Fruit fly (Drosophila melanogaster) whole organism, adult: Measurements from ENCODE around the gene twin.

Source experiments
- CG12768 ChIP-seq: fragments of 200-800 bp; sonication (Bioruptor generic); optimal IDR thresholded peaks from 2 replicates; lab custom pipeline; 2017; ENCODE audit warnings: missing biosample characterization, missing genetic modification characterization, mild to moderate bottlenecking, moderate library complexity, missing genetic modification reagents
- CG14711 ChIP-seq: fragments of 200-800 bp; sonication (Bioruptor generic); optimal IDR thresholded peaks from 2 replicates; lab custom pipeline; 2018; ENCODE audit warnings: missing biosample characterization, mild to moderate bottlenecking, missing genetic modification characterization, moderate library complexity
- CG1620 ChIP-seq: fragments of 200-800 bp; sonication (Bioruptor generic); optimal IDR thresholded peaks from 2 replicates; lab custom pipeline; 2016; ENCODE audit warnings: missing biosample characterization, missing genetic modification characterization
- CG33017 ChIP-seq: fragments of 200-800 bp; sonication (Bioruptor generic); optimal IDR thresholded peaks from 2 replicates; lab custom pipeline; 2018; ENCODE audit warnings: missing biosample characterization, mild to moderate bottlenecking, missing genetic modification characterization, moderate library complexity
- CG5204 ChIP-seq: fragments of 200-800 bp; sonication (Bioruptor generic); optimal IDR thresholded peaks from 2 replicates; lab custom pipeline; 2016; ENCODE audit warnings: missing biosample characterization, missing genetic modification characterization
- CG7045 ChIP-seq: fragments of 200-800 bp; sonication (Bioruptor generic); optimal IDR thresholded peaks from 2 replicates; lab custom pipeline; 2017; ENCODE audit warnings: missing biosample characterization, mild to moderate bottlenecking, missing genetic modification characterization
- CG7101 ChIP-seq: fragments of 200-800 bp; sonication (Bioruptor generic); optimal IDR thresholded peaks from 2 replicates; lab custom pipeline; 2018; ENCODE audit warnings: missing biosample characterization, mild to moderate bottlenecking, missing genetic modification characterization, moderate library complexity
- cnc ChIP-seq, 2 experiments: fragments of >200 bp; optimal IDR thresholded peaks; 2 replicates each; lab custom pipeline; 2017
- kay ChIP-seq: fragments of 200-800 bp; sonication (Bioruptor generic); peaks from one replicate; lab custom pipeline; 2016; ENCODE audit warnings: missing biosample characterization, missing genetic modification characterization, borderline replicate concordance
- ovo ChIP-seq: fragments of 200-800 bp; sonication (Bioruptor generic); optimal IDR thresholded peaks from 2 replicates; lab custom pipeline; 2016; ENCODE audit warnings: missing biosample characterization, missing genetic modification characterization
- pad ChIP-seq: fragments of 200-800 bp; sonication (Bioruptor generic); optimal IDR thresholded peaks from 3 replicates; lab custom pipeline; 2017; ENCODE audit warnings: missing biosample characterization, missing genetic modification characterization, mild to moderate bottlenecking, moderate library complexity, missing genetic modification reagents

DNA sequence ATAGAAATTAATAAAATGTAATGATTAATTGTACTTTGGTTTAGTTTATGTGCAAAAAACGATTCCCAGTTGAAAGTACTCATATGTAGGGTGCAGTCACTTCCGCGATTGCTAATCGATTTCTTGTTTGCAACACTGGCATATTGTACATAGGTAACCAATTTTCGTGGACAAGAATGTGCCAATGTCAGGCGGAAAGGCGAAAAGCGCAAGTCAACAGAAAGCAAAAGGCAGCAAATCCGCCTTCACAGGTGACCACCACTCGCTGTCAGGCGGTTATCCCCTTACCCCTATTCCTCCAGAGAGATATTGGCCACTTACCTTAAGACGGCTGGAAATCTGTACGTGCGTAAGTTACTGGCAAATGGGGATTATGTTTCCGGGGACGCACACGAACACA lies 48.8 kb upstream of the twin start:
- TF ChIP-seq cnc (optimal IDR thresholded peaks at IDR 0.05; lab: Kevin White, UChicago) (no peak), ovo (no peak), CG12768 (GFP tag; lab: Kevin White, UChicago) (no peak), CG14711 (tag; lab: Kevin White, UChicago) (no peak), kay (GFP tag; lab: Kevin White, UChicago) (no peak), CG5204 (GFP tag; lab: Kevin White, UChicago) (no peak), CG7045 (GFP tag; lab: Kevin White, UChicago) (no peak), CG1620 (GFP tag; lab: Kevin White, UChicago) (no peak), CG33017 (no peak), pad (no peak), CG7101 (tag; lab: Kevin White, UChicago) (no peak)
